Fruit fly (Drosophila melanogaster) whole organism, prepupa: Measurements from ENCODE around the gene Gr64c.

Experiments used
- CG10631 ChIP-seq: fragments of 200-800 bp; sonication (Bioruptor generic); optimal IDR thresholded peaks from 2 replicates; lab custom pipeline; 2016; ENCODE audit warnings: missing biosample characterization, missing genetic modification characterization
- CG10669 ChIP-seq: fragments of 200-800 bp; sonication (Bioruptor generic); optimal IDR thresholded peaks from 3 replicates; lab custom pipeline; 2018; ENCODE audit warnings: missing biosample characterization, mild to moderate bottlenecking, missing genetic modification characterization, moderate library complexity
- CG11762 ChIP-seq: fragments of 200-800 bp; sonication (Bioruptor generic); optimal IDR thresholded peaks from 3 replicates; lab custom pipeline; 2016; ENCODE audit warnings: missing biosample characterization, missing genetic modification characterization; ENCODE audit not compliant: insufficient read depth
- CG11902 ChIP-seq: fragments of 200-800 bp; sonication (Bioruptor generic); optimal IDR thresholded peaks from 3 replicates; lab custom pipeline; 2016; ENCODE audit warnings: missing biosample characterization, missing genetic modification characterization
- CG15336 ChIP-seq: fragments of 200-800 bp; sonication (Bioruptor generic); IDR thresholded peaks from 2 replicates; pipeline ENCODE4 v1.3.6; 2022; ENCODE audit warnings: missing biosample characterization, missing genetic modification characterization
- CG1621 ChIP-seq: fragments of 200-800 bp; sonication (Bioruptor generic); optimal IDR thresholded peaks from 3 replicates; lab custom pipeline; 2018; ENCODE audit warnings: missing biosample characterization, mild to moderate bottlenecking, missing genetic modification characterization
- CG3032 ChIP-seq: fragments of 200-800 bp; optimal IDR thresholded peaks from 2 replicates; lab custom pipeline; 2019; ENCODE audit warnings: missing biosample characterization, mild to moderate bottlenecking, missing genetic modification characterization, moderate library complexity
- CG31627 ChIP-seq: fragments of 200-800 bp; sonication (Bioruptor generic); optimal IDR thresholded peaks from 3 replicates; lab custom pipeline; 2016; ENCODE audit warnings: missing biosample characterization, missing genetic modification characterization
- CG32006 ChIP-seq: fragments of 200-800 bp; sonication (Bioruptor generic); optimal IDR thresholded peaks from 3 replicates; lab custom pipeline; 2017; ENCODE audit warnings: missing biosample characterization, mild to moderate bottlenecking, missing genetic modification characterization
- CG34406 ChIP-seq: fragments of 200-800 bp; sonication (Bioruptor generic); optimal IDR thresholded peaks from 3 replicates; lab custom pipeline; 2016; ENCODE audit warnings: missing biosample characterization, missing genetic modification characterization
- CG3919 ChIP-seq: fragments of 200-800 bp; sonication (Bioruptor generic); optimal IDR thresholded peaks from 3 replicates; lab custom pipeline; 2016; ENCODE audit warnings: missing biosample characterization, missing genetic modification characterization
- CG4318 ChIP-seq: fragments of 200-800 bp; sonication (Bioruptor generic); optimal IDR thresholded peaks from 3 replicates; lab custom pipeline; 2017; ENCODE audit warnings: missing biosample characterization, mild to moderate bottlenecking, missing genetic modification characterization
- CG6163 ChIP-seq: fragments of 200-800 bp; sonication (Bioruptor generic); IDR thresholded peaks from 3 replicates; pipeline ENCODE4 v1.3.6; 2022; ENCODE audit warnings: missing biosample characterization, missing genetic modification characterization
- CG8119 ChIP-seq: fragments of 200-800 bp; sonication (Bioruptor generic); IDR thresholded peaks from 3 replicates; pipeline ENCODE4 v1.3.6; 2022; ENCODE audit warnings: missing biosample characterization, missing genetic modification characterization
- CG9139 ChIP-seq: fragments of 200-800 bp; sonication (Bioruptor generic); optimal IDR thresholded peaks from 3 replicates; lab custom pipeline; 2017; ENCODE audit warnings: missing biosample characterization, mild to moderate bottlenecking, missing genetic modification characterization
- Eip75B ChIP-seq: fragments of 200-800 bp; sonication (Bioruptor generic); optimal IDR thresholded peaks from 3 replicates; lab custom pipeline; 2016; ENCODE audit warnings: missing biosample characterization, missing genetic modification characterization
- Eip78C ChIP-seq: fragments of 200-800 bp; sonication (Bioruptor generic); peaks from one replicate; lab custom pipeline; 2016; ENCODE audit warnings: missing biosample characterization, missing genetic modification characterization
- Eip93F ChIP-seq: fragments of 200-800 bp; sonication (Bioruptor generic); optimal IDR thresholded peaks from 2 replicates; lab custom pipeline; 2016; ENCODE audit warnings: missing biosample characterization, mild to moderate bottlenecking, missing genetic modification characterization
- Ets96B ChIP-seq: fragments of 200-800 bp; optimal IDR thresholded peaks from 2 replicates; lab custom pipeline; 2019; ENCODE audit warnings: missing biosample characterization, mild to moderate bottlenecking, missing genetic modification characterization, moderate library complexity
- Gug ChIP-seq: fragments of 200-800 bp; sonication (Bioruptor generic); IDR thresholded peaks from 2 replicates; pipeline ENCODE4 v1.3.6; 2022; ENCODE audit warnings: missing biosample characterization, missing genetic modification characterization
- Hr38 ChIP-seq: sonication (Bioruptor generic); optimal IDR thresholded peaks from 2 replicates; lab custom pipeline; 2016; ENCODE audit warnings: missing biosample characterization, missing genetic modification characterization
- Hr39 ChIP-seq: fragments of 200-800 bp; sonication (Bioruptor generic); optimal IDR thresholded peaks from 2 replicates; lab custom pipeline; 2016; ENCODE audit warnings: missing biosample characterization, missing genetic modification characterization
- Hr4 ChIP-seq: fragments of 200-800 bp; sonication (Bioruptor generic); optimal IDR thresholded peaks from 3 replicates; lab custom pipeline; 2016; ENCODE audit warnings: missing biosample characterization, missing genetic modification characterization
- Lpt ChIP-seq: fragments of 200-800 bp; sonication (Bioruptor generic); optimal IDR thresholded peaks from 3 replicates; lab custom pipeline; 2016; ENCODE audit warnings: missing biosample characterization, missing genetic modification characterization
- Met ChIP-seq: fragments of 200-800 bp; sonication (Bioruptor generic); optimal IDR thresholded peaks from 3 replicates; lab custom pipeline; 2016; ENCODE audit warnings: missing biosample characterization, missing genetic modification characterization
- Sox15 ChIP-seq: fragments of 200-800 bp; sonication (Bioruptor generic); optimal IDR thresholded peaks from 3 replicates; lab custom pipeline; 2016; ENCODE audit warnings: missing biosample characterization, missing genetic modification characterization
- achi ChIP-seq: fragments of 200-800 bp; sonication (Bioruptor generic); optimal IDR thresholded peaks from 3 replicates; lab custom pipeline; 2016; ENCODE audit warnings: missing biosample characterization, missing genetic modification characterization
- dac ChIP-seq: fragments of 200-800 bp; sonication (Bioruptor generic); optimal IDR thresholded peaks from 2 replicates; lab custom pipeline; 2017; ENCODE audit warnings: missing biosample characterization, mild to moderate bottlenecking, missing genetic modification characterization
- eg ChIP-seq: fragments of 200-800 bp; sonication (Bioruptor generic); IDR thresholded peaks from 3 replicates; pipeline ENCODE4 v1.3.6; 2022; ENCODE audit warnings: missing biosample characterization, missing genetic modification characterization
- fd59A ChIP-seq: fragments of 200-800 bp; sonication (Bioruptor generic); optimal IDR thresholded peaks from 2 replicates; lab custom pipeline; 2017; ENCODE audit warnings: missing biosample characterization, mild to moderate bottlenecking, missing genetic modification characterization, missing genetic modification reagents
- fd85E ChIP-seq: fragments of 200-800 bp; sonication (Bioruptor generic); optimal IDR thresholded peaks from 3 replicates; lab custom pipeline; 2016; ENCODE audit warnings: missing biosample characterization, missing genetic modification characterization
- fkh ChIP-seq: fragments of 200-800 bp; sonication (Bioruptor generic); optimal IDR thresholded peaks from 3 replicates; lab custom pipeline; 2017; ENCODE audit warnings: missing biosample characterization, mild to moderate bottlenecking, missing genetic modification characterization, moderate library complexity
- net ChIP-seq: fragments of 200-800 bp; sonication (Bioruptor generic); optimal IDR thresholded peaks from 3 replicates; lab custom pipeline; 2016; ENCODE audit warnings: missing biosample characterization, missing genetic modification characterization
- ss ChIP-seq, 2 experiments: fragments of 200-800 bp; sonication (Bioruptor generic); optimal IDR thresholded peaks; 2 replicates in 1 of 2; 3 replicates in 1 of 2; lab custom pipeline; 2017 to 2018; ENCODE audit warnings: mild to moderate bottlenecking in 2 of 2, missing biosample characterization in 2 of 2, missing genetic modification characterization in 2 of 2, moderate library complexity in 1 of 2
- svp ChIP-seq: fragments of 200-800 bp; sonication (Bioruptor generic); peaks from one replicate; lab custom pipeline; 2016; ENCODE audit warnings: missing biosample characterization, missing genetic modification characterization
- topi ChIP-seq: fragments of 200-800 bp; sonication (Bioruptor generic); optimal IDR thresholded peaks from 3 replicates; lab custom pipeline; 2016; ENCODE audit warnings: missing biosample characterization, missing genetic modification characterization
- vri ChIP-seq: fragments of 200-800 bp; sonication (Bioruptor generic); optimal IDR thresholded peaks from 3 replicates; lab custom pipeline; 2016; ENCODE audit warnings: missing biosample characterization, mild to moderate bottlenecking, missing genetic modification characterization

Gr64c gene

dm6 chr3L:4040247-4040925 lies 12.0 kb downstream of the Gr64c start, which contains the start of the genes CG11593 and Rcd5 (continued):
- TF ChIP-seq CG3032 (tag; lab: Kevin White, UChicago) = no peak
- peak; percentile 50; the same call in 2 of the 3 replicates for TF ChIP-seq CG8119 (GFP tag; lab: Robert Waterston, UW)
- TF ChIP-seq CG4318 (GFP tag; lab: Kevin White, UChicago) = peak; percentile 41
- TF ChIP-seq CG31627 = peak; percentile 55
- TF ChIP-seq Hr39 (GFP tag; lab: Kevin White, UChicago) = no peak
- peak; percentile 83 for TF ChIP-seq CG6163
- no peak for TF ChIP-seq CG9139 (GFP tag; lab: Kevin White, UChicago)
- TF ChIP-seq ss (GFP tag; optimal IDR thresholded peaks at IDR 0.05; lab: Kevin White, UChicago) = no peak
- TF ChIP-seq fd85E (GFP tag; lab: Kevin White, UChicago) = no peak
- TF ChIP-seq achi (GFP tag; lab: Kevin White, UChicago) = peak; percentile 70
- peak; percentile 71 for TF ChIP-seq CG11902 (GFP tag; lab: Kevin White, UChicago)
- peak; percentile 51 for TF ChIP-seq CG15336 (GFP tag; lab: Robert Waterston, UW)
- TF ChIP-seq Ets96B = no peak
- TF ChIP-seq CG1621 (tag; lab: Kevin White, UChicago) = no peak
- no peak for TF ChIP-seq CG3919 (GFP tag; lab: Kevin White, UChicago)
- TF ChIP-seq fd59A (GFP tag; lab: Kevin White, UChicago) = peak; percentile 11
- TF ChIP-seq Gug (GFP tag; lab: Robert Waterston, UW) = peak; percentile 72
- TF ChIP-seq CG10631 (GFP tag; lab: Kevin White, UChicago) = peak; percentile 80
- peak; percentile 66 for TF ChIP-seq CG32006 (GFP tag; lab: Kevin White, UChicago)

- TF ChIP-seq svp (GFP tag; lab: Kevin White, UChicago) (no peak), CG34406 (no peak), Gug (GFP tag; lab: Robert Waterston, UW) (no peak), eg (GFP tag; lab: Robert Waterston, UW) (0 out of 3 replicates have a peak, but pooled peaks have one; percentile 14), CG11762 (GFP tag; lab: Kevin White, UChicago) (no peak), Hr38 (GFP tag; lab: Kevin White, UChicago) (no peak), topi (GFP tag; lab: Kevin White, UChicago) (no peak), fd59A (GFP tag; lab: Kevin White, UChicago) (no peak), Sox15 (GFP tag; lab: Kevin White, UChicago) (no peak)
- TF ChIP-seq, all 60 proteins: peak for 1
These were observed 16.1 kb downstream of the Gr64c start for dm6 chr3L:4044497-4044896.

dm6 chr3L:4046289-4046688 lies 17.9 kb downstream of the Gr64c start, which contains the start of gene CG1136:
Gene CG1136 (plus strand): TSS chr3L:4046596.
- no peak for TF ChIP-seq fkh (GFP tag; lab: Kevin White, UChicago)
- 0 out of 3 replicates have a peak, but pooled peaks have one; percentile 11 for TF ChIP-seq eg (GFP tag; lab: Robert Waterston, UW)
- no peak for TF ChIP-seq CG10669

- TF ChIP-seq net (GFP tag; lab: Kevin White, UChicago) (no peak), vri (GFP tag; lab: Kevin White, UChicago) (no peak), Hr4 (GFP tag; lab: Kevin White, UChicago) (no peak), CG10631 (GFP tag; lab: Kevin White, UChicago) (no peak), ss (GFP tag; optimal IDR thresholded peaks at IDR 0.05; lab: Kevin White, UChicago) (no peak), fd85E (GFP tag; lab: Kevin White, UChicago) (no peak), CG4318 (GFP tag; lab: Kevin White, UChicago) (no peak)
These were observed 19.2 kb downstream of the Gr64c start, which contains the start of gene Dpy-30L2 for dm6 chr3L:4047635-4048034. Gene Dpy-30L2 (minus strand): TSS chr3L:4047735.

dm6 chr3L:4049082-4049481 lies 20.7 kb downstream of the Gr64c start:
- TF ChIP-seq Eip93F (GFP tag; lab: Kevin White, UChicago) = no peak
- TF ChIP-seq Met (GFP tag; lab: Kevin White, UChicago) = no peak
- TF ChIP-seq Eip78C (GFP tag; lab: Kevin White, UChicago) = peak; percentile 30
- TF ChIP-seq Eip75B (GFP tag; lab: Kevin White, UChicago) = no peak
- no peak for TF ChIP-seq dac (GFP tag; lab: Kevin White, UChicago)
- no peak for TF ChIP-seq fkh (GFP tag; lab: Kevin White, UChicago)
- TF ChIP-seq Lpt (GFP tag; lab: Kevin White, UChicago) = no peak
